Worm (Caenorhabditis elegans) whole organism, midembryonic: ENCODE data around the gene lips-13.

ENCODE experiments used
- flt-1 ChIP-seq: fragments of 200-800 bp; sonication (Bioruptor generic); IDR thresholded peaks from 2 replicates; pipeline ENCODE4 v1.3.6; 2022; ENCODE audit warnings: missing genetic modification characterization, missing compliant biosample characterization
- ztf-23 ChIP-seq: fragments of 200-800 bp; sonication (Bioruptor generic); IDR thresholded peaks from 2 replicates; pipeline ENCODE4 v1.3.6; 2022; ENCODE audit warnings: missing genetic modification reagents, missing genetic modification characterization, missing compliant biosample characterization

- TF ChIP-seq flt-1 (GFP tag; lab: Robert Waterston, UW) (no peak), ztf-23 (no peak)
These were observed 3.7 kb downstream of the lips-13 start, which contains the start of gene lips-12 for ce11 chrII:1114133-1114532.
